Worm (Caenorhabditis elegans) whole organism, L1 larva: ENCODE data around the gene abu-2.

Source experiments
- C34B4.2 ChIP-seq: sonication (generic microtip); optimal IDR thresholded peaks from 2 replicates; lab custom pipeline; 2017; ENCODE audit warnings: mild to moderate bottlenecking, missing genetic modification characterization, missing compliant biosample characterization
- alr-1 ChIP-seq: fragments of 200-800 bp; sonication (Bioruptor generic); optimal IDR thresholded peaks from 2 replicates; lab custom pipeline; 2018; ENCODE audit warnings: borderline replicate concordance, mild to moderate bottlenecking, missing genetic modification characterization, missing compliant biosample characterization
- ceh-63 ChIP-seq: fragments of 200-800 bp; sonication (Bioruptor generic); optimal IDR thresholded peaks from 2 replicates; lab custom pipeline; 2018; ENCODE audit warnings: mild to moderate bottlenecking, missing genetic modification characterization, missing compliant biosample characterization
- ceh-8 ChIP-seq: fragments of 200-800 bp; sonication (Bioruptor generic); optimal IDR thresholded peaks from 2 replicates; lab custom pipeline; 2018; ENCODE audit warnings: mild to moderate bottlenecking, missing genetic modification characterization, moderate library complexity, missing compliant biosample characterization
- ceh-82 ChIP-seq, 3 experiments: fragments of 150-350 bp in 1 of 3; sonication (generic microtip) in 2 of 3; optimal IDR thresholded peaks; 2 replicates each; lab custom pipeline; 2014 to 2017; ENCODE audit warnings: missing biosample characterization in 3 of 3, missing genetic modification characterization in 3 of 3
- dpl-1 ChIP-seq, 3 experiments: fragments of 150-350 bp in 2 of 3; sonication (generic microtip) in 1 of 3; optimal IDR thresholded peaks; 2 replicates each; lab custom pipeline; 2014 to 2017; ENCODE audit warnings: missing biosample characterization in 3 of 3, missing genetic modification characterization in 3 of 3, missing genetic modification reagents in 3 of 3
- dsc-1 ChIP-seq: sonication (generic microtip); optimal IDR thresholded peaks from 2 replicates; lab custom pipeline; 2016; ENCODE audit warnings: mild to moderate bottlenecking, missing genetic modification characterization, missing compliant biosample characterization
- efl-1 ChIP-seq, 4 experiments: fragments of 150-350 bp; optimal IDR thresholded peaks in 3 of 4; peaks in 1 of 4; 1 replicate in 1 of 4; 2 replicates in 3 of 4; lab custom pipeline; 2014; ENCODE audit warnings: missing biosample characterization in 2 of 4, missing genetic modification characterization in 2 of 4, missing genetic modification reagents in 2 of 4
- efl-3 ChIP-seq: fragments of 200-800 bp; sonication (Bioruptor generic); optimal IDR thresholded peaks from 2 replicates; lab custom pipeline; 2018; ENCODE audit warnings: mild to moderate bottlenecking, missing genetic modification characterization, missing compliant biosample characterization
- egl-13 ChIP-seq: sonication (generic microtip); optimal IDR thresholded peaks from 2 replicates; lab custom pipeline; 2016; ENCODE audit warnings: missing genotype, missing genetic modification reagents, missing genetic modification characterization, missing compliant biosample characterization
- elt-3 ChIP-seq, 6 experiments: fragments of 150-350 bp in 1 of 6; sonication (generic microtip); optimal IDR thresholded peaks; 2 replicates each; lab custom pipeline; 2017 to 2018; ENCODE audit warnings: missing biosample characterization in 6 of 6, missing genetic modification characterization in 6 of 6, inconsistent platforms in 1 of 6
- fkh-10 ChIP-seq: sonication (generic microtip); optimal IDR thresholded peaks from 2 replicates; lab custom pipeline; 2017; ENCODE audit warnings: missing biosample characterization, missing genetic modification reagents, missing genetic modification characterization
- fkh-8 ChIP-seq: sonication (generic microtip); optimal IDR thresholded peaks from 2 replicates; lab custom pipeline; 2016; ENCODE audit warnings: mild to moderate bottlenecking, missing genetic modification characterization, missing compliant biosample characterization
- fos-1 ChIP-seq: fragments of 150-350 bp; optimal IDR thresholded peaks from 2 replicates; lab custom pipeline; 2014; ENCODE audit warnings: missing biosample characterization, missing genetic modification characterization
- grh-1 ChIP-seq: fragments of 200-800 bp; sonication (Bioruptor generic); IDR thresholded peaks from 2 replicates; pipeline ENCODE4 v1.3.6; 2022; ENCODE audit warnings: missing genetic modification reagents, missing genetic modification characterization, missing compliant biosample characterization
- hpl-2 ChIP-seq: fragments of 150-350 bp; optimal IDR thresholded peaks from 2 replicates; lab custom pipeline; 2014; ENCODE audit warnings: missing biosample characterization, missing genetic modification reagents, missing genetic modification characterization
- irx-1 ChIP-seq: sonication (generic microtip); optimal IDR thresholded peaks from 2 replicates; lab custom pipeline; 2016; ENCODE audit warnings: missing genetic modification characterization, missing compliant biosample characterization
- lin-13 ChIP-seq: fragments of 150-350 bp; optimal IDR thresholded peaks from 2 replicates; lab custom pipeline; 2014; ENCODE audit warnings: missing biosample characterization, missing genetic modification reagents, missing genetic modification characterization
- lin-14 ChIP-seq: fragments of 200-800 bp; sonication (Bioruptor generic); optimal IDR thresholded peaks from 2 replicates; lab custom pipeline; 2018; ENCODE audit warnings: mild to moderate bottlenecking, missing genetic modification characterization, moderate library complexity, missing compliant biosample characterization
- lin-35 ChIP-seq, 2 experiments: fragments of 150-350 bp; optimal IDR thresholded peaks; 2 replicates each; lab custom pipeline; 2014; ENCODE audit warnings: missing biosample characterization in 2 of 2, missing genetic modification characterization in 2 of 2, missing genetic modification reagents in 2 of 2
- lir-3 ChIP-seq: sonication (generic microtip); optimal IDR thresholded peaks from 2 replicates; lab custom pipeline; 2016; ENCODE audit warnings: mild to moderate bottlenecking, missing genetic modification characterization, moderate library complexity, missing compliant biosample characterization; ENCODE audit not compliant: poor library complexity
- mab-9 ChIP-seq: fragments of 200-800 bp; sonication (Bioruptor generic); IDR thresholded peaks from 2 replicates; pipeline ENCODE4 v1.3.6; 2022; ENCODE audit warnings: missing genetic modification reagents, missing genetic modification characterization, missing compliant biosample characterization
- mef-2 ChIP-seq: fragments of 150-350 bp; optimal IDR thresholded peaks from 2 replicates; lab custom pipeline; 2014; ENCODE audit warnings: missing biosample characterization, missing genetic modification characterization
- mep-1 ChIP-seq: fragments of 150-350 bp; optimal IDR thresholded peaks from 2 replicates; lab custom pipeline; 2014; ENCODE audit warnings: missing biosample characterization, missing genetic modification characterization
- nhr-11 ChIP-seq: fragments of 150-350 bp; optimal IDR thresholded peaks from 2 replicates; lab custom pipeline; 2014; ENCODE audit warnings: missing biosample characterization, missing genetic modification characterization
- nhr-20 ChIP-seq: sonication (generic microtip); optimal IDR thresholded peaks from 2 replicates; lab custom pipeline; 2016; ENCODE audit warnings: mild to moderate bottlenecking, missing genetic modification characterization, missing compliant biosample characterization
- nhr-237 ChIP-seq: fragments of 150-350 bp; optimal IDR thresholded peaks from 2 replicates; lab custom pipeline; 2014; ENCODE audit warnings: missing biosample characterization, missing genetic modification characterization
- nhr-28 ChIP-seq: fragments of 150-350 bp; optimal IDR thresholded peaks from 2 replicates; lab custom pipeline; 2014; ENCODE audit warnings: missing biosample characterization, missing genetic modification characterization
- nhr-47 ChIP-seq: sonication (generic microtip); optimal IDR thresholded peaks from 2 replicates; lab custom pipeline; 2016; ENCODE audit warnings: mild to moderate bottlenecking, missing genetic modification characterization, moderate library complexity, missing compliant biosample characterization
- nhr-71 ChIP-seq: sonication (generic microtip); optimal IDR thresholded peaks from 2 replicates; lab custom pipeline; 2016; ENCODE audit warnings: mild to moderate bottlenecking, missing genetic modification characterization, moderate library complexity, missing compliant biosample characterization
- nhr-77 ChIP-seq: fragments of 150-350 bp; optimal IDR thresholded peaks from 2 replicates; lab custom pipeline; 2014; ENCODE audit warnings: missing biosample characterization, missing genetic modification characterization
- nhr-84 ChIP-seq: sonication (generic microtip); optimal IDR thresholded peaks from 2 replicates; lab custom pipeline; 2017; ENCODE audit warnings: missing biosample characterization, missing genetic modification characterization
- nhr-85 ChIP-seq: sonication (generic microtip); peaks from one replicate; lab custom pipeline; 2016; ENCODE audit warnings: missing genetic modification characterization, inconsistent platforms, missing compliant biosample characterization
- nhr-90 ChIP-seq: sonication (generic microtip); optimal IDR thresholded peaks from 2 replicates; lab custom pipeline; 2016; ENCODE audit warnings: mild to moderate bottlenecking, missing genetic modification characterization, missing compliant biosample characterization; ENCODE audit not compliant: poor library complexity
- rnt-1 ChIP-seq: sonication (generic microtip); optimal IDR thresholded peaks from 2 replicates; lab custom pipeline; 2016; ENCODE audit warnings: mild to moderate bottlenecking, missing genetic modification characterization, moderate library complexity, missing compliant biosample characterization
- snu-23 ChIP-seq: sonication (generic microtip); optimal IDR thresholded peaks from 2 replicates; lab custom pipeline; 2016; ENCODE audit warnings: missing genetic modification characterization, missing compliant biosample characterization
- sup-37 ChIP-seq: fragments of 200-800 bp; sonication (Bioruptor generic); optimal IDR thresholded peaks from 2 replicates; lab custom pipeline; 2018; ENCODE audit warnings: mild to moderate bottlenecking, missing genetic modification characterization, missing compliant biosample characterization
- tbx-2 ChIP-seq: sonication (generic microtip); optimal IDR thresholded peaks from 2 replicates; lab custom pipeline; 2016; ENCODE audit warnings: missing genetic modification characterization, missing compliant biosample characterization
- tlp-1 ChIP-seq: fragments of 150-350 bp; optimal IDR thresholded peaks from 2 replicates; lab custom pipeline; 2014; ENCODE audit warnings: missing biosample characterization, missing genetic modification characterization
- unc-130 ChIP-seq: fragments of 150-350 bp; optimal IDR thresholded peaks from 2 replicates; lab custom pipeline; 2017; ENCODE audit warnings: missing biosample characterization, missing genetic modification characterization, inconsistent platforms
- unc-86 ChIP-seq: sonication (generic microtip); optimal IDR thresholded peaks from 2 replicates; lab custom pipeline; 2016; ENCODE audit warnings: missing genetic modification characterization, missing compliant biosample characterization
- vab-15 ChIP-seq: sonication (generic microtip); optimal IDR thresholded peaks from 2 replicates; lab custom pipeline; 2017; ENCODE audit warnings: missing genotype, mild to moderate bottlenecking, missing genetic modification characterization, missing compliant biosample characterization
- xbp-1 ChIP-seq: sonication (generic microtip); optimal IDR thresholded peaks from 2 replicates; lab custom pipeline; 2016; ENCODE audit warnings: missing genetic modification characterization, missing compliant biosample characterization
- zip-4 ChIP-seq: fragments of 200-800 bp; sonication (Bioruptor generic); optimal IDR thresholded peaks from 2 replicates; lab custom pipeline; 2018; ENCODE audit warnings: mild to moderate bottlenecking, missing genetic modification characterization, moderate library complexity, missing compliant biosample characterization
- ztf-11 ChIP-seq, 2 experiments: sonication (generic microtip); optimal IDR thresholded peaks; 2 replicates each; lab custom pipeline; 2016 to 2017; ENCODE audit warnings: missing genetic modification characterization in 2 of 2, missing biosample characterization in 1 of 2, missing compliant biosample characterization in 1 of 2

The abu-2 gene

ce11 chrX:1450352-1450818, 39.9 kb upstream of the abu-2 start, which contains the start of gene W05H7.1 (continued):
- TF ChIP-seq zip-4 (no peak), dsc-1 (no peak), nhr-85 (tag; lab: Kevin White, UChicago) (no peak), sup-37 (no peak), dpl-1 (GFP tag; optimal IDR thresholded peaks at IDR 0.05; lab: Kevin White, UChicago) (peak in 2 of 3 experiments; percentile 12 to 13), unc-130 (tag; lab: Kevin White, UChicago) (no peak), tlp-1 (tag; lab: Kevin White, UChicago) (no peak), vab-15 (tag; lab: Kevin White, UChicago) (no peak), ztf-11 (tag; optimal IDR thresholded peaks at IDR 0.05; lab: Kevin White, UChicago) (no peak), alr-1 (tag; lab: Kevin White, UChicago) (no peak), elt-3 (tag; optimal IDR thresholded peaks at IDR 0.05; lab: Kevin White, UChicago) (no peak), snu-23 (GFP tag; lab: Kevin White, UChicago) (peak; percentile 67), lir-3 (tag; lab: Kevin White, UChicago) (no peak), nhr-20 (tag; lab: Kevin White, UChicago) (peak; percentile 48), lin-13 (GFP tag; lab: Kevin White, UChicago) (no peak), nhr-11 (no peak), ceh-82 (tag; optimal IDR thresholded peaks at IDR 0.05; lab: Kevin White, UChicago) (peak in 2 of 3 experiments; percentile 19 to 22), nhr-90 (no peak), efl-1 (optimal IDR thresholded peaks at IDR 0.05; lab: Kevin White, UChicago) (peak in 1 of 2 experiments; percentile 43), efl-1 (GFP tag; optimal IDR thresholded peaks at IDR 0.05 in 1 of 2; lab: Kevin White, UChicago) (no peak), ceh-63 (no peak), hpl-2 (no peak), xbp-1 (tag; lab: Kevin White, UChicago) (peak; percentile 9), nhr-71 (peak; percentile 46), mep-1 (tag; lab: Kevin White, UChicago) (peak; percentile 53), nhr-84 (tag; lab: Kevin White, UChicago) (no peak), lin-14 (GFP tag; lab: Kevin White, UChicago) (peak; percentile 49), unc-86 (tag; lab: Kevin White, UChicago) (peak; percentile 51), nhr-77 (tag; lab: Kevin White, UChicago) (no peak), rnt-1 (peak; percentile 31), mab-9 (GFP tag; lab: Robert Waterston, UW) (no peak), nhr-28 (tag; lab: Kevin White, UChicago) (no peak), fos-1 (no peak), C34B4.2 (tag; lab: Kevin White, UChicago) (no peak), nhr-47 (peak; percentile 32), mef-2 (no peak), grh-1 (GFP tag; lab: Robert Waterston, UW) (no peak), ceh-8 (GFP tag; lab: Kevin White, UChicago) (no peak), efl-3 (GFP tag; lab: Kevin White, UChicago) (no peak), tbx-2 (tag; lab: Kevin White, UChicago) (no peak), fkh-8 (peak; percentile 36), egl-13 (tag; lab: Kevin White, UChicago) (no peak), nhr-237 (no peak), irx-1 (peak; percentile 2), fkh-10 (no peak), lin-35 (GFP tag; optimal IDR thresholded peaks at IDR 0.05; lab: Kevin White, UChicago) (peak; percentile 16 to 50)
- TF ChIP-seq, all 84 proteins: peak for 22
